Worm (Caenorhabditis elegans) whole organism, L3 larva: ENCODE measurements around the gene flwr-1.

ENCODE experiments used
- nhr-28 ChIP-seq: fragments of 150-350 bp; optimal IDR thresholded peaks from 2 replicates; lab custom pipeline; 2014; ENCODE audit warnings: missing biosample characterization, missing genetic modification characterization
- pha-4 ChIP-seq: fragments of 150-350 bp; optimal IDR thresholded peaks from 2 replicates; lab custom pipeline; 2014; ENCODE audit warnings: missing biosample characterization, missing genetic modification reagents, missing genetic modification characterization
- ztf-4 ChIP-seq: fragments of 150-350 bp; optimal IDR thresholded peaks from 2 replicates; lab custom pipeline; 2014; ENCODE audit warnings: missing biosample characterization, missing genetic modification characterization

- TF ChIP-seq ztf-4 (tag; lab: Kevin White, UChicago) (no peak), nhr-28 (tag; lab: Kevin White, UChicago) (no peak), pha-4 (tag; lab: Kevin White, UChicago) (peak; percentile 70)
Observed at ce11 chrX:14978756-14979155, 8.7 kb upstream of the flwr-1 start.
